Worm (Caenorhabditis elegans) whole organism, midembryonic: Measurements from ENCODE around the gene dph-1.

Source experiments
- T22C8.4 ChIP-seq: fragments of 200-800 bp; sonication (Bioruptor generic); IDR thresholded peaks from 2 replicates; pipeline ENCODE4 v1.3.6; 2022; ENCODE audit warnings: missing genetic modification characterization, missing compliant biosample characterization
- cog-1 ChIP-seq: sonication (generic microtip); optimal IDR thresholded peaks from 2 replicates; lab custom pipeline; 2016; ENCODE audit warnings: missing genetic modification characterization, missing compliant biosample characterization
- flt-1 ChIP-seq: fragments of 200-800 bp; sonication (Bioruptor generic); IDR thresholded peaks from 2 replicates; pipeline ENCODE4 v1.3.6; 2022; ENCODE audit warnings: missing genetic modification characterization, missing compliant biosample characterization
- klf-2 ChIP-seq: fragments of 200-800 bp; sonication (Bioruptor generic); conservative IDR thresholded peaks from 2 replicates; pipeline ENCODE4 v1.3.6; 2022; ENCODE audit warnings: missing genetic modification reagents, missing genetic modification characterization, missing compliant biosample characterization
- med-1 ChIP-seq: sonication (generic microtip); optimal IDR thresholded peaks from 2 replicates; lab custom pipeline; 2017; ENCODE audit warnings: missing genetic modification characterization, mild to moderate bottlenecking, missing compliant biosample characterization, antibody characterized with exemption, missing genetic modification reagents; ENCODE audit not compliant: insufficient read depth
- ref-1 ChIP-seq: fragments of 200-800 bp; sonication (Bioruptor generic); conservative IDR thresholded peaks from 2 replicates; pipeline ENCODE4 v1.3.6; 2022; ENCODE audit warnings: missing genetic modification reagents, missing genetic modification characterization, missing compliant biosample characterization
- tab-1 ChIP-seq: fragments of 200-800 bp; sonication (Bioruptor generic); IDR thresholded peaks from 2 replicates; pipeline ENCODE4 v1.3.6; 2022; ENCODE audit warnings: missing genetic modification characterization, missing compliant biosample characterization
- ztf-23 ChIP-seq: fragments of 200-800 bp; sonication (Bioruptor generic); IDR thresholded peaks from 2 replicates; pipeline ENCODE4 v1.3.6; 2022; ENCODE audit warnings: missing genetic modification reagents, missing genetic modification characterization, missing compliant biosample characterization
- ztf-29 ChIP-seq: fragments of 200-800 bp; sonication (Bioruptor generic); IDR thresholded peaks from 2 replicates; pipeline ENCODE4 v1.3.6; 2022; ENCODE audit warnings: missing genetic modification reagents, missing genetic modification characterization, missing compliant biosample characterization

dph-1 gene

DNA sequence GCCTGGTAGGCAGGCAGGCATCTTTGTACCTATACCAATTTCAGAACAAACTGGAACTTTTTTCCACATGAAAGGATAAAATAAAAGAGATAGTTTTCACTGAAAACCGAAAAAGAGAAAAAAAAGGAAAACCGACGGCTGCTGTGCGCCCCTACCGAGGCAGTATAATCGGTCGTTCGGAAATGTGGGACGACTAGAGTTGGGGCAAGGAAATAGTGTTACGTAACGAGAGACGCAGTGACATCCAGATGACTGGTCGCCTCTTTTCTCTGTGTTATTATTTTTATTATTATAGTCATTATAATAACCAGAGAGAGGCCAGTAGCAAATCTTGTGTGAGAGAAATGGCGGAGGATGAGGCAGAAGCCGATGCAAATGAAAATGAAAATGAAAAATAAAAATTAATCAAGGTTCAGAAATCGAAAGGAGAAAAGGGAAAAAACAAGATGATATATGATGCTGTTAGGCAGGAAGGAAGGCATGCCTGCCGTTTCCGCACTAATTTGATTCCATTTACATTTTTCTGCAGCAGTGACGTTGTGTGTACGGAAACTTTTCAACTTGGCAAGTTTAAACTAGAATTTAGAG, 25.2 kb upstream of the dph-1 start:
- TF ChIP-seq med-1 (GFP tag; lab: Kevin White, UChicago) (no peak), T22C8.4 (GFP tag; lab: Robert Waterston, UW) (no peak), cog-1 (tag; lab: Kevin White, UChicago) (no peak), ztf-29 (GFP tag; lab: Robert Waterston, UW) (no peak), tab-1 (GFP tag; lab: Robert Waterston, UW) (no peak), flt-1 (GFP tag; lab: Robert Waterston, UW) (no peak), ztf-23 (GFP tag; lab: Robert Waterston, UW) (no peak), ref-1 (GFP tag; lab: Robert Waterston, UW) (no peak), klf-2 (GFP tag; lab: Robert Waterston, UW) (no peak)

DNA sequence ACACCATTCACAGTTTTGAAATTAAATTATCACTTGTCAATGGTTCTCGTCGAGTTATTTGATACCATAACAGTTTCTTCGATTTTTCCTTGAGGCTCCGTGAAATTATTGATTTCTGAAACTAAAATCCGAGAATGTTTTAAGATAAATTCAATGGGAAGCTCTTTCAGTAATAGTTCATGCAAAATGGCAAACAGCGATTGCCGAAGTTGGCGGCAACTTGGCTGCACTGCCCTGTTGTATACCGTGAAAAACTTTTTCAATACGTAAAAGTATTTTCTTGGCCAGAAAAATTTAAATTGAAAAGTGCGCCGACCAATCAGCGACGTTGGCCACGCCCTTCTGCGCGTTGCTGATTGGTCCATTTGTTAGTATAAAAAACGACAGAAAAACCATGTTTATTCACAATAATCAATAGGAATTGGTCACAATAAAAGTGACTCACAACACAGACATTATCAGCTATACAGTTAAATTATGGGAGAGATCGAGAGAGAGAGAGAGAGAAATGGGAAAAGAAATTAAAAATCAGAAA, 23.8 kb upstream of the dph-1 start:
- no peak for TF ChIP-seq tab-1 (GFP tag; lab: Robert Waterston, UW)
- no peak for TF ChIP-seq ztf-29 (GFP tag; lab: Robert Waterston, UW)
- TF ChIP-seq klf-2 (GFP tag; lab: Robert Waterston, UW), result no peak
- TF ChIP-seq med-1 (GFP tag; lab: Kevin White, UChicago), result no peak
- no peak for TF ChIP-seq ztf-23 (GFP tag; lab: Robert Waterston, UW)
- TF ChIP-seq T22C8.4 (GFP tag; lab: Robert Waterston, UW), result no peak
- no peak for TF ChIP-seq ref-1 (GFP tag; lab: Robert Waterston, UW)
- no peak for TF ChIP-seq cog-1 (tag; lab: Kevin White, UChicago)
- TF ChIP-seq flt-1 (GFP tag; lab: Robert Waterston, UW), result no peak

DNA sequence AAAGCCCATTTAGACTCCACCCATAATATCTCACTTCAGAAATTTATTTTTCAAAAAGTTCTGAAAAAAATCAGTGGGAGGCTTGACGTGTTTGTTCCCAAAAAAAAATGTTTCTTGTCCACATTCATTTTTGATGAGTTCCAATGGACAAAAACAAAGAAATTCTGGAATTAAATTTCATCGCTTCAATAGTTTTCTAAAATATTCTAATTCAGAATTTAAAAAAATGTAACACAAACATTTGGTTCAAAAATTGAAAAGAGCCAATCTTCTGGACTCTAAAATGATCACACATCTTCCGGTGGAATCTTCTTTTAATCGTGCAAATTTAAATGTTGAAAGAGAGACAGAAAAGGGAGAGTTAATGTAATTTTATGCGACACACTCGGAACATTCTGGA, 14.2 kb upstream of the dph-1 start:
- TF ChIP-seq klf-2 (GFP tag; lab: Robert Waterston, UW), result no peak
- TF ChIP-seq flt-1 (GFP tag; lab: Robert Waterston, UW), result no peak
- no peak for TF ChIP-seq tab-1 (GFP tag; lab: Robert Waterston, UW)
- no peak for TF ChIP-seq ref-1 (GFP tag; lab: Robert Waterston, UW)
- TF ChIP-seq cog-1 (tag; lab: Kevin White, UChicago), result no peak
- TF ChIP-seq ztf-29 (GFP tag; lab: Robert Waterston, UW), result no peak
- no peak for TF ChIP-seq ztf-23 (GFP tag; lab: Robert Waterston, UW)
- no peak for TF ChIP-seq T22C8.4 (GFP tag; lab: Robert Waterston, UW)
- TF ChIP-seq med-1 (GFP tag; lab: Kevin White, UChicago), result no peak

DNA sequence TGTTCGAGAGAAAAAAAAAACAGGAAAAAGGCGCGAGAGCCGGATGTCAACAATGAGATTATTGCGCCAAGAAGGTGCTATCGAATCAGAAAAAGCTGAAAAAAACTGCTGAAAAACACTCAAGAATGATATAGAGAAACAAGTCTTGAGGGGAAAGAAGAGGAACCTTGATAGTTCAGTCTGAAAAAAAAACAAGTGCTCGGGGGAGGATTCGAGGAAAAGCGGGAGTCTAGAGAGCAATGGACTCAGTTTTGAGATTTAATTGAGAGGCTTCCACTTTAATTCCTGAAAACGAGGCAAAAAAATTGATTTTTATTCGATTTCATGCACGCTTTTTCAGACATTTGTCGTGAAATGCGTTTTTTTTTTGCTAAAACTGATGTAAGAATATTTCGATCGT, 12.1 kb upstream of the dph-1 start, which contains the start of gene npr-15:
Gene npr-15 (minus strand): TSS at position 101 of the 400 bp plus-strand sequence.
- no peak for TF ChIP-seq tab-1 (GFP tag; lab: Robert Waterston, UW)
- no peak for TF ChIP-seq ztf-23 (GFP tag; lab: Robert Waterston, UW)

DNA sequence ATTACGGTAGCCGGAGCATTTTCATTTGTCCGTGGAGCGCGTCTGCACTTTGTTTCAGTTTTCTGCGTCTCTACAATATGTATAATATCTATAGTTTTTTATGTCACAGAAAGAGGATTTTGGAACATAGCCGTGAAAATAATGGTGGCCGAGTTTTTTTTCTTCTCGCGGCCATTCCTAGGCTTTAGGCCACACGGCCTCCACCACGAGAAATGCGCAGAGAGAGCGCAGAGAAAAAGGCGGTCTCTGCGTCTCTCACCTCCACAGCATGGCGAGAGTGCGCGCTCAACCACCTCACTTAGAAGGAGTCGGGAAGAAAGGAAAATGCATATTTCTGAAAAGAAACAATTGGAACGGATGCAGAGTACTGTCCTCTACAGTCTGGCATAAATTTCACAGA, 11.3 kb upstream of the dph-1 start:
- peak; percentile 54; the same call in 1 of the 2 replicates for TF ChIP-seq klf-2 (GFP tag; lab: Robert Waterston, UW)
- peak; percentile 81 for TF ChIP-seq ztf-23 (GFP tag; lab: Robert Waterston, UW)
- 0 out of 2 replicates have a peak, but pooled peaks have one; percentile 15 for TF ChIP-seq ref-1 (GFP tag; lab: Robert Waterston, UW)

DNA sequence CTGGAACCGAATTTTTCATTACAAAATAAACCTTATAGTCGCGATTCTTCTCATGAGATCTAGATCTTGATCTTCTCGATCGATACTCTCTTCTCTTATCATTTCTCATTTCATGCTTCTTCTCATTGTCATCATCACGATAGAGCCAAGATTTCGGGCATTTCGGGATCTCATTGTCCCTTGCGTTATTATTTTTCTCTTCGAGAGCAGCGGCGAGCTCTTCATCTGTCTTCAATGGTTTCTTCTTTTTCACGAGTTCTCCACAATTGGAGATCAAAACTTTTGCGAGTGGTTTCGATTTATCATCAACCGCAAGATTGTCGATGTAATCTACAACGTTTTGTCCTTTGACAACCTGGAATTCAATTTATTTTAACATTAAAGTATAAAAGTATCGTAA, 8.3 kb upstream of the dph-1 start:
- TF ChIP-seq ztf-29 (GFP tag; lab: Robert Waterston, UW), result no peak
- no peak for TF ChIP-seq tab-1 (GFP tag; lab: Robert Waterston, UW)
- no peak for TF ChIP-seq flt-1 (GFP tag; lab: Robert Waterston, UW)
- no peak for TF ChIP-seq T22C8.4 (GFP tag; lab: Robert Waterston, UW)
- TF ChIP-seq cog-1 (tag; lab: Kevin White, UChicago), result no peak
- no peak for TF ChIP-seq klf-2 (GFP tag; lab: Robert Waterston, UW)
- TF ChIP-seq ztf-23 (GFP tag; lab: Robert Waterston, UW), result no peak
- no peak for TF ChIP-seq med-1 (GFP tag; lab: Kevin White, UChicago)
- TF ChIP-seq ref-1 (GFP tag; lab: Robert Waterston, UW), result no peak

DNA sequence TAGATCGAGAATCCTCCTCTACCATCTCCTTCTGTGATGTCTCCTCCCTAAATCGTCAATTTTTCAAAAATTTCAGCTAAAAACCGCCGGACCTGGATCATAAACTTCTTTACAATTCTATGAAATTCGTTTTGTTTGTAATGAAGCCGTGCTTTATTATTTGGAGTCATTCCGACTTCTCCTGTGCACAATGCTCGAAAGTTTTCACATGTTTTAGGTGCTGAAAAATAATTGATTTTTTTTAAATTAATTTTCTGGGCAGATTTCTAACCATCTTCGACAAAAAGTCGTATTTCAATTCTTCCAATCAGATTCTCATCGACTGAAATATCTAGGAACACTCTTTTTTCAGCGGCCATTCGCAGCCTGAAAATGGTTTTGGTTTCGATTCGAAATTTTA, 7.4 kb upstream of the dph-1 start, which contains the start of gene cyn-9:
Gene cyn-9 (minus strand): TSS at position 366 of the 400 bp plus-strand sequence.
- TF ChIP-seq klf-2 (GFP tag; lab: Robert Waterston, UW), result no peak
- TF ChIP-seq ztf-29 (GFP tag; lab: Robert Waterston, UW), result no peak
- no peak for TF ChIP-seq tab-1 (GFP tag; lab: Robert Waterston, UW)
- TF ChIP-seq T22C8.4 (GFP tag; lab: Robert Waterston, UW), result no peak
- no peak for TF ChIP-seq ztf-23 (GFP tag; lab: Robert Waterston, UW)
- no peak for TF ChIP-seq flt-1 (GFP tag; lab: Robert Waterston, UW)
- TF ChIP-seq ref-1 (GFP tag; lab: Robert Waterston, UW), result no peak
- TF ChIP-seq med-1 (GFP tag; lab: Kevin White, UChicago), result no peak
- no peak for TF ChIP-seq cog-1 (tag; lab: Kevin White, UChicago)

DNA sequence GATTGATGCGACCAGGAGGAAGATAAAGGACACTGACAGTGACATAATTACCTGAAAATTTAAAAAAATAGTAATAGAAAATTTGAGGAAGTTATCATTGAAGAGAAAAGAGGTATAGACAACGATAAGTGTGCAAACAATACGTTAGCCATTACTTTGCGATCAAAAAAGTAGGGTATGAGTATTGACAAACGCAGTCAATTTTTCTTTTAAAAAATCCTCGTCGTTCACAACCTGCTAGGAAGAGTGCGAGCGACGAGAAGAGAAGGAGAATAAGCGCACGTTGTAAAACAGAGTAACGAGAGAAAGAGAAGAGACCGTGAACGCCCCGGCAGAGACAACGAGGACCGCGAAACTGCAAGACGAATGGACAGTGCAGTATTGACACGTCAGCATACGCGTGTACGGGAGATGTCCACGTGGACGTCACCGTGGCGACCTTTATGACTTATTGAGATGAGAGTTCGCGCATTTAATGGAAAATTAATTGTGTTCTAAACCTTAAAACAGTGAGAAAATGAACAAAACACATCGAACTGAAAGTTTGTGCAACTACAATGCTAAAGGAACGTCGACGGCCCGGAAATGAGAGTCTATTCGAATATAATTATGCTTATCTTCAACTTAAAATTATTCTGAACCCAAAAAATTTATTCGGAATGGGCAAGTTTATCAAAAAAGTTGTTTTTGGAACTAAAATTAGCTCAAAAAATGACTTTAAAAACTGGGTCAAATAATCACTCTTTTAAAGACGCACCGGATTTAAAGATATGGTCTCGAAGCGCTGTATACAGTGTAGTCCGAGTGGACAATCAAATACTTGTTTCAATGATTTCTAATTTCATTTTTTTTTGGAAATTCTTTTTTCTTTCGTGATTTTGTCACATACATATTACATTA, 5.0 kb upstream of the dph-1 start, which contains the start of the genes pdi-1 and C14B1.2:
Gene pdi-1 (minus strand): TSS at position 51 of the 900 bp plus-strand sequence.
Gene C14B1.2 (plus strand): TSS at position 850 of the 900 bp plus-strand sequence.
- TF ChIP-seq klf-2 (GFP tag; lab: Robert Waterston, UW) (no peak), ztf-29 (GFP tag; lab: Robert Waterston, UW) (0 out of 2 replicates have a peak, but pooled peaks have one; percentile 20)
